Worm (Caenorhabditis elegans): ENCODE data around the gene nspg-11.
"Not testable (repeated sequence)": the region's sequence is repeated elsewhere in the genome, so short reads cannot be mapped to it uniquely, and the experiment has no call there.

- TF ChIP-seq fkh-2 (tag; optimal IDR thresholded peaks at IDR 0.05); ztf-4 (tag; optimal IDR thresholded peaks at IDR 0.05); egl-27 (tag; optimal IDR thresholded peaks at IDR 0.05); ceh-82 (tag; optimal IDR thresholded peaks at IDR 0.05); nhr-25 (tag; optimal IDR thresholded peaks at IDR 0.05); elt-3 (tag; optimal IDR thresholded peaks at IDR 0.05); fkh-10 (GFP tag; optimal IDR thresholded peaks at IDR 0.05); nhr-43 (tag; optimal IDR thresholded peaks at IDR 0.05; ENCODE audit: poor library complexity, severe bottlenecking); elt-2 (tag; optimal IDR thresholded peaks at IDR 0.05); nhr-237 (tag; optimal IDR thresholded peaks at IDR 0.05): not testable (repeated sequence)
Measured at ce11 chrIV:9312827-9313226, 11.1 kb downstream of the nspg-11 start, which contains the start of gene F49C12.7.
